Worm (Caenorhabditis elegans) whole organism, late embryonic: ENCODE results near the gene lin-8.

ENCODE experiments used
- C38D4.7 ChIP-seq: fragments of 200-800 bp; sonication (Bioruptor generic); optimal IDR thresholded peaks from 2 replicates; lab custom pipeline; 2018; ENCODE audit warnings: mild to moderate bottlenecking, missing genetic modification characterization, moderate library complexity, missing compliant biosample characterization
- F13H6.1 ChIP-seq: sonication (generic microtip); optimal IDR thresholded peaks from 2 replicates; lab custom pipeline; 2016; ENCODE audit warnings: missing genetic modification characterization, missing compliant biosample characterization
- K02D7.2 ChIP-seq: sonication (generic microtip); optimal IDR thresholded peaks from 2 replicates; lab custom pipeline; 2017; ENCODE audit warnings: mild to moderate bottlenecking, missing genetic modification characterization, missing compliant biosample characterization
- K09A11.1 ChIP-seq: sonication (generic microtip); optimal IDR thresholded peaks from 2 replicates; lab custom pipeline; 2017; ENCODE audit warnings: antibody characterized with exemption, mild to moderate bottlenecking, missing genetic modification characterization, missing compliant biosample characterization; ENCODE audit not compliant: insufficient read depth
- T23F11.4 ChIP-seq: fragments of 200-800 bp; sonication (Bioruptor generic); optimal IDR thresholded peaks from 2 replicates; lab custom pipeline; 2018; ENCODE audit warnings: mild to moderate bottlenecking, missing genetic modification characterization, missing compliant biosample characterization
- Y22D7AL.16 ChIP-seq: sonication (generic microtip); optimal IDR thresholded peaks from 2 replicates; lab custom pipeline; 2016; ENCODE audit warnings: missing genetic modification characterization, missing compliant biosample characterization
- ahr-1 ChIP-seq: sonication (generic microtip); optimal IDR thresholded peaks from 2 replicates; lab custom pipeline; 2016; ENCODE audit warnings: missing genetic modification characterization, missing compliant biosample characterization
- ama-1 ChIP-seq: fragments of 150-350 bp; optimal IDR thresholded peaks from 2 replicates; lab custom pipeline; 2014
- ceh-14 ChIP-seq: sonication (generic microtip); optimal IDR thresholded peaks from 2 replicates; lab custom pipeline; 2016; ENCODE audit warnings: missing genotype, missing genetic modification characterization, missing compliant biosample characterization
- ceh-19 ChIP-seq: fragments of 200-800 bp; sonication (Bioruptor generic); optimal IDR thresholded peaks from 2 replicates; lab custom pipeline; 2018; ENCODE audit warnings: mild to moderate bottlenecking, missing genetic modification characterization, missing compliant biosample characterization
- ceh-30 ChIP-seq: fragments of 150-350 bp; optimal IDR thresholded peaks from 2 replicates; lab custom pipeline; 2014; ENCODE audit warnings: missing biosample characterization, missing genetic modification characterization
- ceh-31 ChIP-seq: sonication (generic microtip); optimal IDR thresholded peaks from 2 replicates; lab custom pipeline; 2016; ENCODE audit warnings: missing genetic modification characterization, missing compliant biosample characterization
- ceh-45 ChIP-seq: fragments of 200-800 bp; sonication (Bioruptor generic); IDR thresholded peaks from 2 replicates; pipeline ENCODE4 v1.3.6; 2022; ENCODE audit warnings: missing genetic modification reagents, missing genetic modification characterization, missing compliant biosample characterization
- ceh-48 ChIP-seq: sonication (generic microtip); optimal IDR thresholded peaks from 2 replicates; lab custom pipeline; 2016; ENCODE audit warnings: missing genetic modification characterization, inconsistent platforms, missing compliant biosample characterization
- che-1 ChIP-seq: sonication (generic microtip); optimal IDR thresholded peaks from 2 replicates; lab custom pipeline; 2016; ENCODE audit warnings: mild to moderate bottlenecking, missing genetic modification characterization, missing compliant biosample characterization
- dve-1 ChIP-seq: sonication (generic microtip); optimal IDR thresholded peaks from 2 replicates; lab custom pipeline; 2017; ENCODE audit warnings: antibody characterized with exemption, mild to moderate bottlenecking, missing genetic modification characterization, missing compliant biosample characterization
- elt-2 ChIP-seq: sonication (generic microtip); optimal IDR thresholded peaks from 2 replicates; lab custom pipeline; 2016; ENCODE audit warnings: missing genetic modification reagents, missing genetic modification characterization, missing compliant biosample characterization
- elt-4 ChIP-seq: sonication (generic microtip); optimal IDR thresholded peaks from 2 replicates; lab custom pipeline; 2016; ENCODE audit warnings: missing genetic modification characterization, missing compliant biosample characterization
- eyg-1 ChIP-seq: sonication (generic microtip); optimal IDR thresholded peaks from 2 replicates; lab custom pipeline; 2016; ENCODE audit warnings: missing genotype, missing genetic modification characterization, missing compliant biosample characterization
- fax-1 ChIP-seq: sonication (generic microtip); optimal IDR thresholded peaks from 2 replicates; lab custom pipeline; 2016; ENCODE audit warnings: missing genotype, missing genetic modification characterization, missing compliant biosample characterization
- fkh-10 ChIP-seq: fragments of 150-350 bp; optimal IDR thresholded peaks from 2 replicates; lab custom pipeline; 2014; ENCODE audit warnings: missing biosample characterization, missing genetic modification reagents, missing genetic modification characterization
- fkh-6 ChIP-seq: sonication (generic microtip); optimal IDR thresholded peaks from 2 replicates; lab custom pipeline; 2016; ENCODE audit warnings: missing genetic modification characterization, missing compliant biosample characterization
- hlh-15 ChIP-seq: sonication (generic microtip); optimal IDR thresholded peaks from 2 replicates; lab custom pipeline; 2016; ENCODE audit warnings: missing genetic modification characterization, missing compliant biosample characterization
- hlh-30 ChIP-seq: sonication (generic microtip); optimal IDR thresholded peaks from 2 replicates; lab custom pipeline; 2017; ENCODE audit warnings: antibody characterized with exemption, missing genetic modification characterization, missing compliant biosample characterization; ENCODE audit not compliant: insufficient read depth
- hlh-6 ChIP-seq: sonication (generic microtip); optimal IDR thresholded peaks from 2 replicates; lab custom pipeline; 2016; ENCODE audit warnings: missing genotype, missing genetic modification characterization, missing compliant biosample characterization
- hlh-8 ChIP-seq: sonication (generic microtip); optimal IDR thresholded peaks from 2 replicates; lab custom pipeline; 2016; ENCODE audit warnings: missing genotype, missing genetic modification characterization, missing compliant biosample characterization
- lin-11 ChIP-seq: fragments of 200-800 bp; sonication (Bioruptor generic); optimal IDR thresholded peaks from 2 replicates; lab custom pipeline; 2018; ENCODE audit warnings: mild to moderate bottlenecking, missing genetic modification characterization, missing compliant biosample characterization
- madf-2 ChIP-seq: sonication (generic microtip); optimal IDR thresholded peaks from 2 replicates; lab custom pipeline; 2017; ENCODE audit warnings: missing genetic modification characterization, missing compliant biosample characterization
- nfya-1 ChIP-seq: sonication (generic microtip); optimal IDR thresholded peaks from 2 replicates; lab custom pipeline; 2017; ENCODE audit warnings: missing genetic modification characterization, mild to moderate bottlenecking, missing compliant biosample characterization, antibody characterized with exemption, moderate library complexity
- nhr-11 ChIP-seq: fragments of 150-350 bp; optimal IDR thresholded peaks from 2 replicates; lab custom pipeline; 2014; ENCODE audit warnings: missing biosample characterization, missing genetic modification characterization
- odd-2 ChIP-seq: sonication (generic microtip); optimal IDR thresholded peaks from 2 replicates; lab custom pipeline; 2017; ENCODE audit warnings: antibody characterized with exemption, mild to moderate bottlenecking, missing genetic modification characterization, missing compliant biosample characterization
- pax-1 ChIP-seq: fragments of 150-350 bp; optimal IDR thresholded peaks from 2 replicates; lab custom pipeline; 2014; ENCODE audit warnings: missing biosample characterization, missing genetic modification characterization
- pha-2 ChIP-seq: sonication (generic microtip); optimal IDR thresholded peaks from 2 replicates; lab custom pipeline; 2017; ENCODE audit warnings: mild to moderate bottlenecking, missing genetic modification characterization, missing compliant biosample characterization
- pha-4 ChIP-seq: fragments of 150-350 bp; optimal IDR thresholded peaks from 2 replicates; lab custom pipeline; 2018; ENCODE audit warnings: missing biosample characterization, missing genetic modification reagents, missing genetic modification characterization
- pqm-1 ChIP-seq: sonication (generic microtip); optimal IDR thresholded peaks from 2 replicates; lab custom pipeline; 2016; ENCODE audit warnings: missing genetic modification characterization, missing compliant biosample characterization
- pros-1 ChIP-seq: fragments of 150-350 bp; optimal IDR thresholded peaks from 2 replicates; lab custom pipeline; 2014; ENCODE audit warnings: missing biosample characterization, missing genetic modification reagents, missing genetic modification characterization
- tbx-7 ChIP-seq: sonication (generic microtip); optimal IDR thresholded peaks from 2 replicates; lab custom pipeline; 2016; ENCODE audit warnings: missing genotype, missing genetic modification characterization, missing compliant biosample characterization
- ttx-3 ChIP-seq: sonication (generic microtip); optimal IDR thresholded peaks from 2 replicates; lab custom pipeline; 2016; ENCODE audit warnings: missing genetic modification reagents, missing genetic modification characterization, missing compliant biosample characterization
- unc-55 ChIP-seq: sonication (generic microtip); optimal IDR thresholded peaks from 2 replicates; lab custom pipeline; 2017; ENCODE audit warnings: missing biosample characterization, missing genetic modification reagents, missing genetic modification characterization
- zip-5 ChIP-seq: sonication (generic microtip); optimal IDR thresholded peaks from 2 replicates; lab custom pipeline; 2016; ENCODE audit warnings: missing genetic modification characterization, missing compliant biosample characterization
- ztf-16 ChIP-seq: sonication (generic microtip); optimal IDR thresholded peaks from 2 replicates; lab custom pipeline; 2017; ENCODE audit warnings: missing genetic modification characterization, missing compliant biosample characterization

lin-8 gene

DNA sequence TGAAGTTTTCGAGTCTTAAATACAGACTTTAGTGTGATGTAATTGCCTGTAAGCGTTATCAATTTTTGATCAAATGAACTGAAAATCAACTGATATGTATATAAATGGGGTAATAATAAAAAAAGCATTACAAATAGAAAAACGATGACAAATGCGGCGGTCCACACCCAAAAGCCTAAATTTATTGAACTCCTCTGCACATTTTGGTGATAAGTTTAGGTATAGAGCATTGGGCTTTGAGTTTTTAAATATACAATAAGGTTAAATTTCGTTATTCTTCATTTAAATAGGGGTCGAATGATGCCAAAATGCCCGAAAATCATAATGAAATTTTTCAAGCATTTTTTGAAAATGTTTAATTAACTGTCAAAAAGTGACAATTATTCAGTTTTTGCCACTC lies 36.8 kb upstream of the lin-8 start, which contains the start of gene clec-3:
TSS of gene clec-3 (minus strand) at position 101 of the 400 bp plus-strand sequence.
- no peak for TF ChIP-seq tbx-7 (tag; lab: Kevin White, UChicago)
- no peak for TF ChIP-seq ceh-30 (tag; lab: Kevin White, UChicago)
- no peak for TF ChIP-seq hlh-15 (tag; lab: Kevin White, UChicago)
- TF ChIP-seq unc-55 (GFP tag; lab: Kevin White, UChicago) = no peak
- no peak for TF ChIP-seq che-1 (tag; lab: Kevin White, UChicago)
- no peak for TF ChIP-seq nfya-1
- TF ChIP-seq ttx-3 (tag; lab: Kevin White, UChicago) = no peak
- TF ChIP-seq nhr-11 (tag; lab: Kevin White, UChicago) = no peak
- no peak for TF ChIP-seq fkh-10
- no peak for TF ChIP-seq pax-1 (tag; lab: Kevin White, UChicago)
- TF ChIP-seq madf-2 (tag; lab: Kevin White, UChicago) = no peak
- no peak for TF ChIP-seq ama-1

DNA sequence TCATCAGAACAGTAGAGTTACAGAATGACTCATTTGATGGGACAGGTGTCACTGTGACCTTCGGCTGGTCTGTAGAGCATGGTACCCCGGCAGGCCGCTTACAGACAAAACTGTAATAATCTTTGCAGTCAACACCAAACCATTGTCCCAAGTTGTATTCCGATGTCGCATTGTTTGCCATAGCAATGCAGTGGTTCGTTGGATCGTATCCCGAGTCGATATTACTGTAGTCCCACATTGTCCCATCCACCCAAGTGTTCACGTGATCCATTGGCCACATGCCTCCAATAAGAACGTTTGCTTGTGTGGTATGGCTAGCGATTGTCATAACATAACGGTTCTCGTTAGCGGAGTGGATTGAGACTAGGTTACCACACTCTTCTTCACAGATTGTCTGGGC lies 35.7 kb upstream of the lin-8 start:
- no peak for TF ChIP-seq ceh-14 (tag; lab: Kevin White, UChicago)
- TF ChIP-seq ceh-19 (GFP tag; lab: Kevin White, UChicago) = no peak
- TF ChIP-seq pros-1 = no peak
- TF ChIP-seq hlh-30 (tag; lab: Kevin White, UChicago) = no peak
- TF ChIP-seq F13H6.1 = no peak
- no peak for TF ChIP-seq ahr-1
- TF ChIP-seq pha-4 = no peak
- no peak for TF ChIP-seq hlh-8 (tag; lab: Kevin White, UChicago)
- no peak for TF ChIP-seq elt-4 (tag; lab: Kevin White, UChicago)

DNA sequence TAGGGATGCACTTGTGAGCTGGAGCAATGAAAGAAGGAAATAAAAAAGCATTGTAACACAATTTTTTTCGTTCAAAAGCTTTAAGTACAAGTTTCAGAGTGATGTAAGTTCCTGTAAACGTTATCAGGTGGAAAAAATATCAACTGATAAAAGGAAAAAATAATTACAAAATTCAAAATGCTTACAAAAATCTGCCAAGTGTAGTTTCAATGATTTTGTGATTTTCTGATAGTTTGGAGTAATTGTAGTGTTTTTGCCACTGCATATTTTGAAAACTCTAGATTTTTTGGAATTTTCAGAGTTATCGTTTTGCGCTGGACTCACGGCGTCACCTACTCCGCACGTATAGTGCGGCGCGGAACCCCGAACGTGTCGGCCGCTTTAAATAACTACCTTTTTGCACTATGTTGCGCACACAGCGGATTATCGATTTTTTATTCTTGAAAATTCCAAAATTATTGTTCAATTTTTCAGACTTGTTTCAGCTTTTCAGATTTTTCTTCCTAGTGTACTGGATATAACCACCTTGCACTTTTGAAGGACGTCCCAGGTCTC lies 33.2 kb upstream of the lin-8 start, which contains the start of gene clec-2:
TSS of gene clec-2 (minus strand) at position 51 of the 555 bp plus-strand sequence.
- TF ChIP-seq odd-2 (tag; lab: Kevin White, UChicago) (no peak), dve-1 (tag; lab: Kevin White, UChicago) (no peak), unc-55 (GFP tag; lab: Kevin White, UChicago) (no peak)

DNA sequence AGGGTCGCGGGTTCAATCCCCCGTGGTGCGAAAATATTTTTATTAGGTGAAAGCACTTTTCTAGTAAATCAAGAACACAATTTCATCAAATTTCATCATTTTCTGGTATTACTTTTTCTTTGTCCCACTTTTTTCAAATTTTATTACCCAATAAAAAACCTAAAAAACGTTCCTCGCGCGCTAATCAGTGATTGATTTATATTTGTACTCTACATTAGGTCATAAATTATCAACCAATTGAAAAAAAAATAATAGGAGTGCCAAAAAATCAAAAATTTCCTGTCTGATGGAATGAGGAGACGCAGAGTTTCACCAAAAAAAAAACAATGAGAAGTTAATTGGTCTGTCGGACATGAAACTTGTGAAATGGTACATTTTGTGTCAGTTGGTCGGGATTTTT lies 32.0 kb upstream of the lin-8 start:
- TF ChIP-seq Y22D7AL.16 (tag; lab: Kevin White, UChicago) (no peak), K09A11.1 (tag; lab: Kevin White, UChicago) (no peak), fkh-10 (no peak), ztf-16 (tag; lab: Kevin White, UChicago) (no peak), unc-55 (GFP tag; lab: Kevin White, UChicago) (no peak), T23F11.4 (no peak), che-1 (tag; lab: Kevin White, UChicago) (no peak), zip-5 (no peak), ceh-31 (tag; lab: Kevin White, UChicago) (no peak), pqm-1 (tag; lab: Kevin White, UChicago) (no peak), K02D7.2 (no peak), tbx-7 (tag; lab: Kevin White, UChicago) (no peak), pha-2 (tag; lab: Kevin White, UChicago) (no peak)
- TF ChIP-seq, all 69 proteins: peak for 0

DNA sequence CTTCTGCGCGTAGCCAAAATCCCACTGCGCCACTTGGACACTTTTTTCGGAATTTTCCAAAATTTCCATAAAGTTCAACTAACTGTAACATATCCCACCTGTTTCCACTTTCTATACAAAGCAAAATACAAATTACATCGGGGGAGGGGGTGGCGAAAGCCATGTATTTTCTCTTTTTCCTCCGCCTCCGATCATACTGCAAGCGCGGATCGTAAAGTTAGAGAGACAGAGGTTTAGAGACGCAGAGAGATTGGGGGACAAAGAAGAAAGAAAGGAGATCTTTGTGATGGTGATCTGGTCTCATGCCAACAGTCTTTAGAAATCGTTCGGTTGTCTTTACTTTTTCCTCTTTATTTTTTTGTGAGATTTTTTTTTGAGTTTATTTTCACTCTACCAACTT lies 28.4 kb upstream of the lin-8 start:
- TF ChIP-seq elt-2 (no peak), pros-1 (no peak), eyg-1 (no peak), C38D4.7 (no peak), hlh-6 (tag; lab: Kevin White, UChicago) (no peak), ceh-45 (GFP tag; lab: Robert Waterston, UW) (no peak), fkh-6 (tag; lab: Kevin White, UChicago) (no peak), lin-11 (tag; lab: Kevin White, UChicago) (no peak), ahr-1 (no peak), fax-1 (no peak), ceh-48 (tag; lab: Kevin White, UChicago) (no peak)
